Fruit fly (Drosophila melanogaster) whole organism, wandering third instar larva: ENCODE results near the gene CG3061.

Experiments used
- Abd-B ChIP-seq: fragments of >200 bp; optimal IDR thresholded peaks from 2 replicates; lab custom pipeline; 2017; ENCODE audit warnings: missing biosample characterization, missing genetic modification characterization
- CG32264 ChIP-seq: fragments of 200-800 bp; sonication (Bioruptor generic); optimal IDR thresholded peaks from 2 replicates; lab custom pipeline; 2016; ENCODE audit warnings: missing biosample characterization, missing genetic modification characterization
- CG9705 ChIP-seq: fragments of 200-800 bp; sonication (Bioruptor generic); optimal IDR thresholded peaks from 2 replicates; lab custom pipeline; 2018; ENCODE audit warnings: missing biosample characterization, mild to moderate bottlenecking, missing genetic modification characterization
- CrebA ChIP-seq: fragments of 200-800 bp; sonication (Bioruptor generic); optimal IDR thresholded peaks from 2 replicates; lab custom pipeline; 2016; ENCODE audit warnings: missing biosample characterization, mild to moderate bottlenecking, missing genetic modification characterization, borderline replicate concordance
- Dfd ChIP-seq: fragments of >200 bp; optimal IDR thresholded peaks from 2 replicates; lab custom pipeline; 2017; ENCODE audit warnings: missing biosample characterization, missing genetic modification characterization
- Dif ChIP-seq: fragments of 200-275, 200-300 bp; sonication (Bioruptor generic); optimal IDR thresholded peaks from 2 replicates; lab custom pipeline; 2018; ENCODE audit warnings: missing biosample characterization, missing genetic modification characterization; ENCODE audit not compliant: partially characterized antibody
- GATAd ChIP-seq: sonication (Bioruptor generic); optimal IDR thresholded peaks from 2 replicates; lab custom pipeline; 2016; ENCODE audit warnings: missing biosample characterization, missing genetic modification characterization
- HLH106 ChIP-seq: fragments of 200-800 bp; optimal IDR thresholded peaks from 3 replicates; lab custom pipeline; 2019; ENCODE audit warnings: missing biosample characterization, mild to moderate bottlenecking, missing genetic modification characterization, moderate library complexity
- Hnf4 ChIP-seq: fragments of 200-800 bp; sonication (Bioruptor generic); optimal IDR thresholded peaks from 2 replicates; lab custom pipeline; 2016; ENCODE audit warnings: missing biosample characterization, mild to moderate bottlenecking, missing genetic modification characterization
- Hr78 ChIP-seq: fragments of >200 bp; optimal IDR thresholded peaks from 2 replicates; lab custom pipeline; 2017; ENCODE audit warnings: missing biosample characterization, missing genetic modification characterization
- Hr83 ChIP-seq: fragments of 200-300 bp; sonication (Bioruptor generic); optimal IDR thresholded peaks from 2 replicates; lab custom pipeline; 2016; ENCODE audit warnings: missing biosample characterization, mild to moderate bottlenecking, missing genetic modification characterization, moderate library complexity; ENCODE audit not compliant: poor library complexity, severe bottlenecking
- Jra ChIP-seq: sonication (Bioruptor generic); optimal IDR thresholded peaks from 2 replicates; lab custom pipeline; 2016; ENCODE audit warnings: missing biosample characterization, missing genetic modification characterization
- Mio ChIP-seq: sonication (Bioruptor generic); optimal IDR thresholded peaks from 2 replicates; lab custom pipeline; 2016; ENCODE audit warnings: missing biosample characterization, missing genetic modification characterization
- Myc ChIP-seq: fragments of >200 bp; optimal IDR thresholded peaks from 2 replicates; lab custom pipeline; 2017
- N ChIP-seq: fragments of >200 bp; optimal IDR thresholded peaks from 2 replicates; lab custom pipeline; 2018; ENCODE audit warnings: missing biosample characterization, missing external identifiers, missing genetic modification characterization
- OdsH ChIP-seq: fragments of 200-800 bp; sonication (Bioruptor generic); optimal IDR thresholded peaks from 2 replicates; lab custom pipeline; 2016; ENCODE audit warnings: missing biosample characterization, mild to moderate bottlenecking, missing genetic modification characterization
- Rel ChIP-seq, 2 experiments: fragments of 200-800 bp; sonication (Bioruptor generic) in 1 of 2; optimal IDR thresholded peaks; 2 replicates in 1 of 2; 3 replicates in 1 of 2; lab custom pipeline; 2016 to 2019; ENCODE audit warnings: mild to moderate bottlenecking in 2 of 2, missing biosample characterization in 2 of 2, missing genetic modification characterization in 2 of 2, moderate library complexity in 1 of 2
- Sp1 ChIP-seq: fragments of 200-800 bp; sonication (Bioruptor generic); optimal IDR thresholded peaks from 3 replicates; lab custom pipeline; 2019; ENCODE audit warnings: missing biosample characterization, mild to moderate bottlenecking, missing genetic modification characterization, moderate library complexity
- Vsx2 ChIP-seq: fragments of 200-300, 225-300 bp; sonication (Bioruptor generic); optimal IDR thresholded peaks from 2 replicates; lab custom pipeline; 2018; ENCODE audit warnings: missing biosample characterization, missing genetic modification characterization; ENCODE audit not compliant: partially characterized antibody
- br ChIP-seq: fragments of 200-800 bp; sonication (Bioruptor generic); optimal IDR thresholded peaks from 2 replicates; lab custom pipeline; 2016; ENCODE audit warnings: missing biosample characterization, missing genetic modification characterization
- brk ChIP-seq: fragments of 200-800 bp; sonication (Bioruptor generic); optimal IDR thresholded peaks from 2 replicates; lab custom pipeline; 2016; ENCODE audit warnings: missing biosample characterization, mild to moderate bottlenecking, missing genetic modification characterization
- dl ChIP-seq, 2 experiments: fragments of 175-275, 200-275 bp in 1 of 2; fragments of 200-275 bp in 1 of 2; sonication (Bioruptor generic); optimal IDR thresholded peaks; lab custom pipeline; 2018; ENCODE audit warnings: mild to moderate bottlenecking in 2 of 2, missing biosample characterization in 2 of 2, missing genetic modification characterization in 2 of 2, moderate library complexity in 2 of 2; ENCODE audit not compliant: partially characterized antibody in 2 of 2, insufficient read depth in 1 of 2
- dmrt93B ChIP-seq: fragments of 200-800 bp; sonication (Bioruptor generic); optimal IDR thresholded peaks from 2 replicates; lab custom pipeline; 2018; ENCODE audit warnings: missing biosample characterization, mild to moderate bottlenecking, missing genetic modification characterization
- dsf ChIP-seq: sonication (Bioruptor generic); optimal IDR thresholded peaks from 2 replicates; lab custom pipeline; 2016; ENCODE audit warnings: missing biosample characterization, missing genetic modification characterization, borderline replicate concordance
- ey ChIP-seq: fragments of 200-800 bp; sonication (Bioruptor generic); optimal IDR thresholded peaks from 2 replicates; lab custom pipeline; 2016; ENCODE audit warnings: missing biosample characterization, missing genetic modification characterization
- foxo ChIP-seq, 2 experiments: fragments of 200-800 bp; sonication (Bioruptor generic); optimal IDR thresholded peaks; 2 replicates in 1 of 2; 3 replicates in 1 of 2; lab custom pipeline; 2016 to 2017; ENCODE audit warnings: missing biosample characterization in 2 of 2, missing genetic modification characterization in 2 of 2
- fru ChIP-seq: fragments of 200-800 bp; sonication (Bioruptor generic); optimal IDR thresholded peaks from 3 replicates; lab custom pipeline; 2016; ENCODE audit warnings: missing biosample characterization, mild to moderate bottlenecking, missing genetic modification characterization
- h ChIP-seq: fragments of 200-800 bp; sonication (Bioruptor generic); optimal IDR thresholded peaks from 3 replicates; lab custom pipeline; 2016; ENCODE audit warnings: missing biosample characterization, mild to moderate bottlenecking, missing genetic modification characterization
- jim ChIP-seq: fragments of 175-275, 200-325 bp; sonication (Bioruptor generic); optimal IDR thresholded peaks from 2 replicates; lab custom pipeline; 2016; ENCODE audit warnings: missing biosample characterization, mild to moderate bottlenecking, missing genetic modification characterization
- lola ChIP-seq: fragments of >200 bp; optimal IDR thresholded peaks from 2 replicates; lab custom pipeline; 2017; ENCODE audit warnings: missing biosample characterization, missing genetic modification characterization
- pan ChIP-seq: fragments of >200 bp; optimal IDR thresholded peaks from 2 replicates; lab custom pipeline; 2017
- psq ChIP-seq: fragments of 200-800 bp; sonication (Bioruptor generic); optimal IDR thresholded peaks from 3 replicates; lab custom pipeline; 2017; ENCODE audit warnings: missing biosample characterization, mild to moderate bottlenecking, missing genetic modification characterization, moderate library complexity
- rgr ChIP-seq: fragments of 200-800 bp; sonication (Bioruptor generic); optimal IDR thresholded peaks from 3 replicates; lab custom pipeline; 2016; ENCODE audit warnings: missing biosample characterization, mild to moderate bottlenecking, missing genetic modification characterization
- sage ChIP-seq: fragments of 200-800 bp; sonication (Bioruptor generic); optimal IDR thresholded peaks from 2 replicates; lab custom pipeline; 2016; ENCODE audit warnings: missing biosample characterization, mild to moderate bottlenecking, missing genetic modification characterization
- sv ChIP-seq: fragments of 200-800 bp; sonication (Bioruptor generic); optimal IDR thresholded peaks from 3 replicates; lab custom pipeline; 2016; ENCODE audit warnings: missing biosample characterization, missing genetic modification characterization
- tai ChIP-seq: sonication (Bioruptor generic); optimal IDR thresholded peaks from 2 replicates; lab custom pipeline; 2016; ENCODE audit warnings: missing biosample characterization, missing genetic modification characterization
- usp ChIP-seq: fragments of >200 bp; optimal IDR thresholded peaks from 2 replicates; lab custom pipeline; 2017; ENCODE audit warnings: missing biosample characterization, missing genetic modification characterization
- woc ChIP-seq: sonication (Bioruptor generic); optimal IDR thresholded peaks from 2 replicates; lab custom pipeline; 2016; ENCODE audit warnings: missing biosample characterization, mild to moderate bottlenecking, missing genetic modification characterization

The CG3061 gene

dm6 chr3R:14006893-14007255, 25.3 kb upstream of the CG3061 start (continued):
- TF ChIP-seq sage (GFP tag; lab: Kevin White, UChicago) (no peak), Jra (no peak), Dfd (GFP tag; lab: Kevin White, UChicago) (no peak), CG9705 (GFP tag; lab: Kevin White, UChicago) (peak; percentile 32), Mio (GFP tag; lab: Kevin White, UChicago) (peak; percentile 16), Hnf4 (GFP tag; lab: Kevin White, UChicago) (peak; percentile 31)

- TF ChIP-seq h (GFP tag; lab: Kevin White, UChicago) (no peak), brk (GFP tag; lab: Kevin White, UChicago) (no peak), Abd-B (GFP tag; lab: Kevin White, UChicago) (no peak), usp (GFP tag; lab: Kevin White, UChicago) (no peak), OdsH (GFP tag; lab: Kevin White, UChicago) (no peak), dsf (GFP tag; lab: Kevin White, UChicago) (no peak), ey (GFP tag; lab: Kevin White, UChicago) (no peak), lola (GFP tag; lab: Kevin White, UChicago) (no peak), Dfd (GFP tag; lab: Kevin White, UChicago) (no peak), GATAd (GFP tag; lab: Kevin White, UChicago) (no peak), rgr (GFP tag; lab: Kevin White, UChicago) (peak; percentile 38), CG32264 (GFP tag; lab: Kevin White, UChicago) (no peak), dmrt93B (GFP tag; lab: Kevin White, UChicago) (peak; percentile 43), Hr83 (GFP tag; lab: Kevin White, UChicago) (no peak), dl (GFP tag; optimal IDR thresholded peaks at IDR 0.05; lab: Kevin White, UChicago; ENCODE audit: insufficient read depth in 1 of 2, partially characterized antibody in 2 of 2) (no peak), Rel (GFP tag; optimal IDR thresholded peaks at IDR 0.05; lab: Kevin White, UChicago) (no peak), Rel (tag; optimal IDR thresholded peaks at IDR 0.05; lab: Kevin White, UChicago) (no peak), sv (GFP tag; lab: Kevin White, UChicago) (no peak), Vsx2 (no peak), Sp1 (GFP tag; lab: Kevin White, UChicago) (peak; percentile 39), N (GFP tag; lab: Kevin White, UChicago) (no peak), psq (GFP tag; lab: Kevin White, UChicago) (peak; percentile 29), Hr78 (no peak), fru (peak; percentile 68), woc (GFP tag; lab: Kevin White, UChicago) (no peak), CG9705 (GFP tag; lab: Kevin White, UChicago) (no peak), HLH106 (tag; lab: Kevin White, UChicago) (no peak), Jra (no peak), CrebA (GFP tag; lab: Kevin White, UChicago) (no peak), Dif (GFP tag; lab: Kevin White, UChicago) (no peak), Hnf4 (GFP tag; lab: Kevin White, UChicago) (no peak), pan (lab: Kevin White, UChicago) (no peak), jim (GFP tag; lab: Kevin White, UChicago) (no peak), tai (GFP tag; lab: Kevin White, UChicago) (no peak), Myc (lab: Kevin White, UChicago) (no peak), br (GFP tag; lab: Kevin White, UChicago) (no peak), Mio (GFP tag; lab: Kevin White, UChicago) (no peak), foxo (GFP tag; optimal IDR thresholded peaks at IDR 0.05; lab: Kevin White, UChicago) (peak in 1 of 2 experiments; percentile 75), sage (GFP tag; lab: Kevin White, UChicago) (no peak)
Measured at dm6 chr3R:14007550-14007949, 24.6 kb upstream of the CG3061 start.

dm6 chr3R:14008854-14009253, 23.3 kb upstream of the CG3061 start:
- TF ChIP-seq rgr (GFP tag; lab: Kevin White, UChicago) (peak; percentile 26), Hr78 (no peak), h (GFP tag; lab: Kevin White, UChicago) (peak; percentile 27), Jra (no peak), ey (GFP tag; lab: Kevin White, UChicago) (peak; percentile 33), Sp1 (GFP tag; lab: Kevin White, UChicago) (peak; percentile 13), Mio (GFP tag; lab: Kevin White, UChicago) (no peak), HLH106 (tag; lab: Kevin White, UChicago) (peak; percentile 8), lola (GFP tag; lab: Kevin White, UChicago) (no peak), tai (GFP tag; lab: Kevin White, UChicago) (no peak), usp (GFP tag; lab: Kevin White, UChicago) (no peak), dmrt93B (GFP tag; lab: Kevin White, UChicago) (peak; percentile 24), sage (GFP tag; lab: Kevin White, UChicago) (no peak), psq (GFP tag; lab: Kevin White, UChicago) (peak; percentile 9), pan (lab: Kevin White, UChicago) (no peak), fru (peak; percentile 50), CG32264 (GFP tag; lab: Kevin White, UChicago) (no peak), N (GFP tag; lab: Kevin White, UChicago) (no peak), foxo (GFP tag; optimal IDR thresholded peaks at IDR 0.05; lab: Kevin White, UChicago) (peak in 1 of 2 experiments; percentile 54)
- TF ChIP-seq, all 38 proteins: peak for 9
